Fruit fly (Drosophila melanogaster): ENCODE data around the gene Rbp6.

dm6 chr3L:17257199-17257598, 19.2 kb upstream of the Rbp6 start:
- TF ChIP-seq pad (GFP tag; optimal IDR thresholded peaks at IDR 0.05) (no peak), ovo (GFP tag; optimal IDR thresholded peaks at IDR 0.05) (no peak), CG7101 (tag; optimal IDR thresholded peaks at IDR 0.05) (no peak), CG33017 (tag; optimal IDR thresholded peaks at IDR 0.05) (no peak), kay (GFP tag; ENCODE audit: borderline replicate concordance) (no peak), cnc (optimal IDR thresholded peaks at IDR 0.05) (no peak), tj (GFP tag; optimal IDR thresholded peaks at IDR 0.05) (no peak), CG12768 (GFP tag; optimal IDR thresholded peaks at IDR 0.05) (no peak), Mnt (GFP tag; optimal IDR thresholded peaks at IDR 0.05) (no peak), CG11617 (GFP tag; optimal IDR thresholded peaks at IDR 0.05) (no peak), cic (GFP tag; optimal IDR thresholded peaks at IDR 0.05) (no peak), CG14711 (tag; optimal IDR thresholded peaks at IDR 0.05) (no peak), CG5204 (GFP tag; optimal IDR thresholded peaks at IDR 0.05) (peak; percentile 7)
